Fruit fly (Drosophila melanogaster): Measurements from ENCODE around the gene Wnk.

Gene Wnk

DNA sequence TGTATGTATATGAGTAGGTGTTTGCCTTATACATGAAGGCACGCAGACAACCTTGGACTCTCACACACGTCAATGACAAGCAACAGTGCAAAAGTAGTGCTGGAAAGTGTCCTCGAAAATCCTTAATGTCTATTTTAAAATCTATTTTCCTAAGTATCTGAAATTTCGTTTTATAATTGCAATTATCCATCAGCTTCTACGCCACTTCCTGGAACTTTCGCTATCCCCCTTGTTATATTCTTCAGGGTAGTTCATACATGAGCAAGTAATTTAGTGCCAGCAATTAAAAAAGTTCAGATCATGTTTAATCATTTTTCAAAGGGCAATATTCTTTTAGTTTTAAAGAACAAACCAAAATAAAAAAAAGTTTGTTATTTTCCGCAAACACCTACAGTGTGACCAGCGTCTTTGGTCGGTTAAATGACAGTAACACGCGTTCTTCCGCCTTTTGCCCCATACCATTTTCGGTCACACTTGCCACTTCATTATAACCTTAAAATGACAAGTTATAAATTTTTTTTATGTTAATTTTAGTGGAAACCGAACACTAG, 37.9 kb downstream of the Wnk start (continued):
- TF ChIP-seq psq (GFP tag; optimal IDR thresholded peaks at IDR 0.05) (no peak), Oaz (GFP tag; IDR thresholded peaks at IDR 0.05) (no peak), CG11695 (GFP tag; IDR thresholded peaks at IDR 0.05) (no peak), cwo (GFP tag; optimal IDR thresholded peaks at IDR 0.05) (no peak), aop (GFP tag; IDR thresholded peaks at IDR 0.05) (no peak), dati (GFP tag; IDR thresholded peaks at IDR 0.05) (no peak), Elba2 (GFP tag; optimal IDR thresholded peaks at IDR 0.05) (peak; percentile 26), CG31224 (GFP tag; IDR thresholded peaks at IDR 0.05) (no peak), CG8924 (tag; optimal IDR thresholded peaks at IDR 0.05) (peak; percentile 59), crol (GFP tag; IDR thresholded peaks at IDR 0.05) (no peak), CG8944 (GFP tag; optimal IDR thresholded peaks at IDR 0.05) (no peak), CG14710 (tag; optimal IDR thresholded peaks at IDR 0.05) (peak; percentile 62), CG33213 (GFP tag; optimal IDR thresholded peaks at IDR 0.05) (peak; percentile 62), az2 (GFP tag; optimal IDR thresholded peaks at IDR 0.05) (peak; percentile 27), peb (GFP tag; IDR thresholded peaks at IDR 0.05) (no peak), Gsc (GFP tag; IDR thresholded peaks at IDR 0.05) (no peak), CG30020 (tag; optimal IDR thresholded peaks at IDR 0.05) (peak; percentile 53), Eip74EF (GFP tag; optimal IDR thresholded peaks at IDR 0.05) (no peak), Camta (GFP tag; optimal IDR thresholded peaks at IDR 0.05) (peak; percentile 27), CG3065 (GFP tag; optimal IDR thresholded peaks at IDR 0.05) (no peak), CG14441 (GFP tag; IDR thresholded peaks at IDR 0.05) (no peak), bbx (GFP tag; IDR thresholded peaks at IDR 0.05; ENCODE audit: partially characterized antibody) (0 out of 2 replicates have a peak, but pooled peaks have one; percentile 15), CG10462 (GFP tag; optimal IDR thresholded peaks at IDR 0.05) (peak; percentile 11), CG7745 (tag; optimal IDR thresholded peaks at IDR 0.05) (no peak), CG15696 (tag; optimal IDR thresholded peaks at IDR 0.05) (no peak), CG10543 (GFP tag; optimal IDR thresholded peaks at IDR 0.05) (no peak), Optix (GFP tag; IDR thresholded peaks at IDR 0.05) (no peak), ro (GFP tag; IDR thresholded peaks at IDR 0.05) (no peak), crc (GFP tag; optimal IDR thresholded peaks at IDR 0.05) (no peak), CG2875 (GFP tag; optimal IDR thresholded peaks at IDR 0.05) (no peak), fd96Cb (tag; optimal IDR thresholded peaks at IDR 0.05) (no peak), pfk (GFP tag; optimal IDR thresholded peaks at IDR 0.05) (no peak), danr (GFP tag; IDR thresholded peaks at IDR 0.05) (no peak), ase (GFP tag; IDR thresholded peaks at IDR 0.05) (no peak), tx (GFP tag; optimal IDR thresholded peaks at IDR 0.05) (no peak), HmgZ (tag; optimal IDR thresholded peaks at IDR 0.05) (peak; percentile 36), CG14965 (GFP tag; optimal IDR thresholded peaks at IDR 0.05; ENCODE audit: borderline replicate concordance) (no peak), CG14860 (GFP tag; IDR thresholded peaks at IDR 0.05; ENCODE audit: partially characterized antibody) (no peak), D (optimal IDR thresholded peaks at IDR 0.05) (no peak), D (GFP tag; optimal IDR thresholded peaks at IDR 0.05) (peak; percentile 19), Ada2b (GFP tag; IDR thresholded peaks at IDR 0.05) (no peak), CG8281 (tag; optimal IDR thresholded peaks at IDR 0.05) (no peak), Lpt (GFP tag; optimal IDR thresholded peaks at IDR 0.05) (no peak), jigr1 (GFP tag; IDR thresholded peaks at IDR 0.05) (no peak), en (GFP tag; optimal IDR thresholded peaks at IDR 0.05) (no peak), CG8359 (GFP tag; optimal IDR thresholded peaks at IDR 0.05; ENCODE audit: borderline replicate concordance) (no peak), CG6765 (GFP tag; optimal IDR thresholded peaks at IDR 0.05) (no peak), NC2β (GFP tag; optimal IDR thresholded peaks at IDR 0.05) (peak; percentile 57), dmrt11E (tag; optimal IDR thresholded peaks at IDR 0.05) (peak; percentile 1), cato (GFP tag; optimal IDR thresholded peaks at IDR 0.05; ENCODE audit: borderline replicate concordance) (peak; percentile 0), org-1 (GFP tag; optimal IDR thresholded peaks at IDR 0.05) (no peak)
